Fruit fly (Drosophila melanogaster): Measurements from ENCODE around the gene CG5149.

Gene CG5149

dm6 chr2L:7419408-7420304 lies 31.6 kb upstream of the CG5149 start (continued):
- TF ChIP-seq CG4707 (GFP tag; optimal IDR thresholded peaks at IDR 0.05) (no peak), da (GFP tag; optimal IDR thresholded peaks at IDR 0.05) (no peak), Dp (GFP tag; optimal IDR thresholded peaks at IDR 0.05) (no peak), sisA (GFP tag; IDR thresholded peaks at IDR 0.05) (no peak), BEAF-32 (GFP tag; optimal IDR thresholded peaks at IDR 0.05) (no peak), Sry-δ (GFP tag; optimal IDR thresholded peaks at IDR 0.05) (no peak), cas (GFP tag; IDR thresholded peaks at IDR 0.05) (no peak), Atf6 (GFP tag; IDR thresholded peaks at IDR 0.05) (no peak), CG3163 (GFP tag; optimal IDR thresholded peaks at IDR 0.05) (no peak), Dfd (GFP tag; optimal IDR thresholded peaks at IDR 0.05) (no peak), bowl (GFP tag; IDR thresholded peaks at IDR 0.05) (no peak), zfh2 (GFP tag; optimal IDR thresholded peaks at IDR 0.05) (no peak), CG7357 (GFP tag; IDR thresholded peaks at IDR 0.05) (no peak), CG18619 (GFP tag; optimal IDR thresholded peaks at IDR 0.05) (no peak), Spps (tag; optimal IDR thresholded peaks at IDR 0.05) (no peak), Adf1 (GFP tag; IDR thresholded peaks at IDR 0.05) (peak; percentile 7; the same call in 1 of the 2 replicates), btn (GFP tag; optimal IDR thresholded peaks at IDR 0.05) (no peak), Nf-YC (tag; optimal IDR thresholded peaks at IDR 0.05) (no peak), ftz-f1 (GFP tag; optimal IDR thresholded peaks at IDR 0.05) (no peak), Bgb (GFP tag; IDR thresholded peaks at IDR 0.05; ENCODE audit: partially characterized antibody) (no peak), lov (optimal IDR thresholded peaks at IDR 0.05) (no peak), lov (GFP tag; IDR thresholded peaks at IDR 0.05) (0 out of 3 replicates have a peak, but pooled peaks have one; percentile 10), CG12942 (GFP tag; optimal IDR thresholded peaks at IDR 0.05) (no peak), sqz (GFP tag; optimal IDR thresholded peaks at IDR 0.05) (no peak), her (GFP tag; optimal IDR thresholded peaks at IDR 0.05) (no peak), CG17829 (tag; optimal IDR thresholded peaks at IDR 0.05) (no peak), CG8478 (optimal IDR thresholded peaks at IDR 0.05) (no peak), ap (GFP tag; IDR thresholded peaks at IDR 0.05) (no peak), pzg (GFP tag; optimal IDR thresholded peaks at IDR 0.05) (no peak), Hmx (GFP tag; optimal IDR thresholded peaks at IDR 0.05) (no peak), CG2712 (tag; optimal IDR thresholded peaks at IDR 0.05) (peak; percentile 13), CG11247 (GFP tag; IDR thresholded peaks at IDR 0.05) (no peak), Atf3 (GFP tag; optimal IDR thresholded peaks at IDR 0.05) (no peak), CG5180 (GFP tag; optimal IDR thresholded peaks at IDR 0.05) (no peak), CG9932 (GFP tag; IDR thresholded peaks at IDR 0.05) (peak; percentile 28), pan (optimal IDR thresholded peaks at IDR 0.05) (no peak), pan (GFP tag; optimal IDR thresholded peaks at IDR 0.05 in 1 of 2, IDR thresholded peaks at IDR 0.05 in 1 of 2) (no peak), CG6791 (GFP tag; IDR thresholded peaks at IDR 0.05; ENCODE audit: partially characterized antibody) (peak; percentile 70; the same call in 2 of the 3 replicates), CG8388 (GFP tag; optimal IDR thresholded peaks at IDR 0.05) (no peak), CG15011 (GFP tag; optimal IDR thresholded peaks at IDR 0.05) (no peak), luna (GFP tag; optimal IDR thresholded peaks at IDR 0.05) (no peak), CG1529 (GFP tag; optimal IDR thresholded peaks at IDR 0.05) (no peak), chm (GFP tag; IDR thresholded peaks at IDR 0.05) (no peak; the same call in 1 of the 2 replicates), aop (GFP tag; IDR thresholded peaks at IDR 0.05) (no peak), Bdp1 (GFP tag; optimal IDR thresholded peaks at IDR 0.05) (no peak), ash1 (GFP tag; optimal IDR thresholded peaks at IDR 0.05) (no peak), tin (GFP tag; optimal IDR thresholded peaks at IDR 0.05) (no peak), GATAe (GFP tag; conservative IDR thresholded peaks at IDR 0.05) (no peak), nerfin-2 (GFP tag; IDR thresholded peaks at IDR 0.05; ENCODE audit: partially characterized antibody) (no peak), CG14667 (GFP tag; IDR thresholded peaks at IDR 0.05) (no peak), jing (GFP tag; optimal IDR thresholded peaks at IDR 0.05) (no peak)

Measured in whole organism, embryonic.